Worm (Caenorhabditis elegans) whole organism, young adult: ENCODE measurements around the gene otpl-7.

Experiments
- F23B12.7 ChIP-seq: sonication (generic microtip); optimal IDR thresholded peaks from 2 replicates; lab custom pipeline; 2017; ENCODE audit warnings: missing genetic modification characterization, mild to moderate bottlenecking, missing compliant biosample characterization, antibody characterized with exemption, moderate library complexity; ENCODE audit not compliant: insufficient read depth
- ceh-100 ChIP-seq: fragments of 200-800 bp; sonication (Bioruptor generic); IDR thresholded peaks from 2 replicates; pipeline ENCODE4 v1.3.6; 2022; ENCODE audit warnings: missing genetic modification reagents, missing genetic modification characterization, missing compliant biosample characterization
- egl-18 ChIP-seq: fragments of 200-800 bp; sonication (Bioruptor generic); IDR thresholded peaks from 2 replicates; pipeline ENCODE4 v1.3.6; 2022; ENCODE audit warnings: missing genetic modification reagents, missing genetic modification characterization, missing compliant biosample characterization
- hmg-1.2 ChIP-seq: fragments of 200-800 bp; sonication (Bioruptor generic); IDR thresholded peaks from 2 replicates; pipeline ENCODE4 v1.3.6; 2022; ENCODE audit warnings: missing genetic modification reagents, missing genetic modification characterization, missing compliant biosample characterization
- nhr-80 ChIP-seq: sonication (generic microtip); optimal IDR thresholded peaks from 2 replicates; lab custom pipeline; 2016; ENCODE audit warnings: missing genetic modification characterization, missing compliant biosample characterization
- unc-62 ChIP-seq: fragments of 150-350 bp; optimal IDR thresholded peaks from 2 replicates; lab custom pipeline; 2014; ENCODE audit warnings: missing biosample characterization, missing genetic modification reagents, missing genetic modification characterization

ce11 chrV:8533916-8534315 is 12.6 kb downstream of the otpl-7 start:
- TF ChIP-seq ceh-100 (GFP tag; lab: Robert Waterston, UW): no peak
- TF ChIP-seq egl-18: no peak
- no peak for TF ChIP-seq F23B12.7
- TF ChIP-seq unc-62: no peak
- no peak for TF ChIP-seq nhr-80 (tag; lab: Kevin White, UChicago)
- TF ChIP-seq hmg-1.2: no peak
